Worm (Caenorhabditis elegans) whole organism, young adult: ENCODE data around the gene C56C10.9.
A peak's percentile ranks its signal among the peaks of the same experiment; 100 is the strongest.

Experiments used
- B0019.2 ChIP-seq: fragments of 200-800 bp; sonication (Bioruptor generic); conservative IDR thresholded peaks from 2 replicates; pipeline ENCODE4 v1.3.6; 2022; ENCODE audit warnings: missing genetic modification reagents, missing genetic modification characterization, missing compliant biosample characterization
- B0336.3 ChIP-seq: fragments of 200-800 bp; sonication (Bioruptor generic); IDR thresholded peaks from 2 replicates; pipeline ENCODE4 v1.3.6; 2022; ENCODE audit warnings: missing genetic modification characterization, missing compliant biosample characterization
- C17E4.6 ChIP-seq: fragments of 200-800 bp; sonication (Bioruptor generic); IDR thresholded peaks from 2 replicates; pipeline ENCODE4 v1.3.6; 2022; ENCODE audit warnings: missing genetic modification reagents, missing genetic modification characterization, missing compliant biosample characterization
- T07F8.4 ChIP-seq: sonication (generic microtip); optimal IDR thresholded peaks from 2 replicates; lab custom pipeline; 2016; ENCODE audit warnings: mild to moderate bottlenecking, missing genetic modification characterization, moderate library complexity, missing compliant biosample characterization
- Y67H2A.10 ChIP-seq: fragments of 200-800 bp; sonication (Bioruptor generic); conservative IDR thresholded peaks from 2 replicates; pipeline ENCODE4 v1.3.6; 2022; ENCODE audit warnings: missing genetic modification reagents, missing genetic modification characterization, missing compliant biosample characterization
- Y95B8A.8 ChIP-seq: fragments of 200-800 bp; sonication (Bioruptor generic); IDR thresholded peaks from 2 replicates; pipeline ENCODE4 v1.3.6; 2022; ENCODE audit warnings: missing genetic modification reagents, missing genetic modification characterization, missing compliant biosample characterization
- attf-5 ChIP-seq: fragments of 200-800 bp; sonication (Bioruptor generic); optimal IDR thresholded peaks from 2 replicates; lab custom pipeline; 2018; ENCODE audit warnings: mild to moderate bottlenecking, missing genetic modification characterization, missing compliant biosample characterization
- attf-6 ChIP-seq: fragments of 200-800 bp; sonication (Bioruptor generic); IDR thresholded peaks from 2 replicates; pipeline ENCODE4 v1.3.6; 2022; ENCODE audit warnings: missing genetic modification reagents, missing genetic modification characterization, missing compliant biosample characterization
- bed-1 ChIP-seq: fragments of 200-800 bp; sonication (Bioruptor generic); IDR thresholded peaks from 2 replicates; pipeline ENCODE4 v1.3.6; 2022; ENCODE audit warnings: missing genetic modification reagents, missing genetic modification characterization, missing compliant biosample characterization
- cebp-1 ChIP-seq, 2 experiments: fragments of 200-800 bp in 1 of 2; sonication (Bioruptor generic) in 1 of 2; sonication (generic microtip) in 1 of 2; IDR thresholded peaks in 1 of 2; optimal IDR thresholded peaks in 1 of 2; 2 replicates each; pipeline versions ENCODE4 v1.3.6 to Lab custom; 2017 to 2022; ENCODE audit warnings: missing compliant biosample characterization in 2 of 2, missing genetic modification characterization in 2 of 2, mild to moderate bottlenecking in 1 of 2, missing genetic modification reagents in 1 of 2, moderate library complexity in 1 of 2
- ceh-100 ChIP-seq: fragments of 200-800 bp; sonication (Bioruptor generic); IDR thresholded peaks from 2 replicates; pipeline ENCODE4 v1.3.6; 2022; ENCODE audit warnings: missing genetic modification reagents, missing genetic modification characterization, missing compliant biosample characterization
- ceh-27 ChIP-seq: fragments of 200-800 bp; sonication (Bioruptor generic); optimal IDR thresholded peaks from 2 replicates; lab custom pipeline; 2018; ENCODE audit warnings: mild to moderate bottlenecking, missing genetic modification characterization, moderate library complexity, missing compliant biosample characterization
- ceh-58 ChIP-seq: fragments of 200-800 bp; sonication (Bioruptor generic); IDR thresholded peaks from 2 replicates; pipeline ENCODE4 v1.3.6; 2022; ENCODE audit warnings: missing genetic modification characterization, missing compliant biosample characterization
- efl-1 ChIP-seq: fragments of 150-350 bp; optimal IDR thresholded peaks from 2 replicates; lab custom pipeline; 2014; ENCODE audit warnings: missing biosample characterization, missing genetic modification reagents, missing genetic modification characterization
- ets-4 ChIP-seq: fragments of 200-800 bp; sonication (Bioruptor generic); optimal IDR thresholded peaks from 2 replicates; lab custom pipeline; 2018; ENCODE audit warnings: mild to moderate bottlenecking, missing genetic modification characterization, missing compliant biosample characterization
- fkh-3 ChIP-seq: sonication (generic microtip); optimal IDR thresholded peaks from 2 replicates; lab custom pipeline; 2016; ENCODE audit warnings: mild to moderate bottlenecking, missing genetic modification characterization, missing compliant biosample characterization
- let-607 ChIP-seq, 2 experiments: fragments of 200-800 bp in 1 of 2; sonication (Bioruptor generic) in 1 of 2; sonication (generic microtip) in 1 of 2; optimal IDR thresholded peaks; 2 replicates each; lab custom pipeline; 2016 to 2018; ENCODE audit warnings: mild to moderate bottlenecking in 2 of 2, missing compliant biosample characterization in 2 of 2, missing genetic modification characterization in 2 of 2, moderate library complexity in 2 of 2, missing genotype in 1 of 2
- lin-40 ChIP-seq: sonication (generic microtip); optimal IDR thresholded peaks from 2 replicates; lab custom pipeline; 2016; ENCODE audit warnings: missing genetic modification characterization, mild to moderate bottlenecking, missing compliant biosample characterization, missing genotype, missing genetic modification reagents
- lin-54 ChIP-seq: fragments of 200-800 bp; sonication (Bioruptor generic); optimal IDR thresholded peaks from 2 replicates; lab custom pipeline; 2018; ENCODE audit warnings: mild to moderate bottlenecking, missing genetic modification characterization, missing compliant biosample characterization
- lir-1 ChIP-seq: fragments of 200-800 bp; sonication (Bioruptor generic); conservative IDR thresholded peaks from 2 replicates; pipeline ENCODE4 v1.3.6; 2022; ENCODE audit warnings: missing genetic modification reagents, missing genetic modification characterization, missing compliant biosample characterization
- lsy-27 ChIP-seq: sonication (generic microtip); optimal IDR thresholded peaks from 2 replicates; lab custom pipeline; 2017; ENCODE audit warnings: missing genetic modification characterization, mild to moderate bottlenecking, missing compliant biosample characterization, antibody characterized with exemption, missing genotype, borderline replicate concordance; ENCODE audit not compliant: insufficient read depth
- madf-10 ChIP-seq: sonication (generic microtip); optimal IDR thresholded peaks from 2 replicates; lab custom pipeline; 2016; ENCODE audit warnings: mild to moderate bottlenecking, missing genetic modification characterization, missing compliant biosample characterization
- madf-8 ChIP-seq: fragments of 200-800 bp; sonication (Bioruptor generic); conservative IDR thresholded peaks from 2 replicates; pipeline ENCODE4 v1.3.6; 2022; ENCODE audit warnings: missing genetic modification reagents, missing genetic modification characterization, missing compliant biosample characterization
- mel-28 ChIP-seq: sonication (generic microtip); optimal IDR thresholded peaks from 2 replicates; lab custom pipeline; 2016; ENCODE audit warnings: borderline replicate concordance, mild to moderate bottlenecking, missing genetic modification characterization, missing compliant biosample characterization
- mxl-1 ChIP-seq: sonication (generic microtip); optimal IDR thresholded peaks from 2 replicates; lab custom pipeline; 2016; ENCODE audit warnings: missing genetic modification characterization, missing compliant biosample characterization
- nfya-1 ChIP-seq: sonication (generic microtip); optimal IDR thresholded peaks from 2 replicates; lab custom pipeline; 2017; ENCODE audit warnings: antibody characterized with exemption, missing compliant biosample characterization, missing genetic modification characterization, borderline replicate concordance; ENCODE audit not compliant: insufficient read depth
- nfyb-1 ChIP-seq: fragments of 200-800 bp; sonication (Bioruptor generic); IDR thresholded peaks from 2 replicates; pipeline ENCODE4 v1.3.6; 2022; ENCODE audit warnings: missing genetic modification reagents, missing genetic modification characterization, missing compliant biosample characterization
- nhr-27 ChIP-seq: fragments of 200-800 bp; sonication (Bioruptor generic); optimal IDR thresholded peaks from 2 replicates; lab custom pipeline; 2018; ENCODE audit warnings: mild to moderate bottlenecking, missing genetic modification characterization, moderate library complexity, missing compliant biosample characterization
- rpc-1 ChIP-seq, 2 experiments: fragments of 150-350 bp in 1 of 2; sonication (generic microtip) in 1 of 2; optimal IDR thresholded peaks; 2 replicates each; lab custom pipeline; 2014 to 2018; ENCODE audit warnings: missing biosample characterization in 1 of 2, missing genetic modification characterization in 1 of 2, missing genetic modification reagents in 1 of 2, missing genotype in 1 of 2
- zfh-2 ChIP-seq: fragments of 200-800 bp; sonication (Bioruptor generic); conservative IDR thresholded peaks from 2 replicates; pipeline ENCODE4 v1.3.6; 2022; ENCODE audit warnings: missing genetic modification reagents, missing genetic modification characterization, missing compliant biosample characterization
- ztf-3 ChIP-seq: fragments of 200-800 bp; sonication (Bioruptor generic); optimal IDR thresholded peaks from 2 replicates; lab custom pipeline; 2018; ENCODE audit warnings: mild to moderate bottlenecking, missing genetic modification characterization, missing compliant biosample characterization
- ztf-6 ChIP-seq: fragments of 200-800 bp; sonication (Bioruptor generic); IDR thresholded peaks from 2 replicates; pipeline ENCODE4 v1.3.6; 2022; ENCODE audit warnings: missing genetic modification reagents, missing genetic modification characterization, missing compliant biosample characterization

Gene C56C10.9

ce11 chrII:6558887-6559286 is 33.3 kb downstream of the C56C10.9 start (continued):
- TF ChIP-seq nfyb-1 (GFP tag; lab: Robert Waterston, UW): peak; percentile 73
- TF ChIP-seq C17E4.6: 0 out of 2 replicates have a peak, but pooled peaks have one; percentile 7
- TF ChIP-seq madf-10 (tag; lab: Kevin White, UChicago): no peak
- 0 out of 2 replicates have a peak, but pooled peaks have one; percentile 29 for TF ChIP-seq cebp-1 (GFP tag; IDR thresholded peaks at IDR 0.05; lab: Robert Waterston, UW)
- peak; percentile 59 for TF ChIP-seq cebp-1 (tag; optimal IDR thresholded peaks at IDR 0.05; lab: Kevin White, UChicago)
- TF ChIP-seq ceh-58: no peak
- TF ChIP-seq ceh-100 (GFP tag; lab: Robert Waterston, UW): no peak
- no peak for TF ChIP-seq lsy-27 (tag; lab: Kevin White, UChicago)
- TF ChIP-seq efl-1 (GFP tag; lab: Kevin White, UChicago): no peak
- TF ChIP-seq T07F8.4 (tag; lab: Kevin White, UChicago): no peak
- TF ChIP-seq ets-4 (GFP tag; lab: Kevin White, UChicago): no peak
- no peak for TF ChIP-seq ceh-27 (GFP tag; lab: Kevin White, UChicago)
- TF ChIP-seq madf-8 (GFP tag; lab: Robert Waterston, UW): no peak
- no peak for TF ChIP-seq B0336.3
- TF ChIP-seq lir-1 (GFP tag; lab: Robert Waterston, UW): peak; percentile 34; the same call in 1 of the 2 replicates
- TF ChIP-seq, all 124 proteins: peak for 17

ce11 chrII:6554677-6555076 is 37.5 kb downstream of the C56C10.9 start, which contains the start of gene wrn-1:
TSS of gene wrn-1 (plus strand) at chrII:6554977.
- no peak for TF ChIP-seq ztf-3 (GFP tag; lab: Kevin White, UChicago)
- no peak for TF ChIP-seq mel-28 (tag; lab: Kevin White, UChicago)
- no peak for TF ChIP-seq Y95B8A.8 (GFP tag; lab: Robert Waterston, UW)
- TF ChIP-seq attf-5 (GFP tag; lab: Kevin White, UChicago): no peak
- no peak for TF ChIP-seq bed-1 (GFP tag; lab: Robert Waterston, UW)
- TF ChIP-seq ztf-6 (GFP tag; lab: Robert Waterston, UW): no peak
- TF ChIP-seq attf-6: no peak
- no peak for TF ChIP-seq lin-54 (GFP tag; lab: Kevin White, UChicago)
- no peak for TF ChIP-seq nhr-27 (tag; lab: Kevin White, UChicago)
- TF ChIP-seq B0019.2 (GFP tag; lab: Robert Waterston, UW): no peak
- TF ChIP-seq let-607 (tag; optimal IDR thresholded peaks at IDR 0.05; lab: Kevin White, UChicago): no peak
- TF ChIP-seq fkh-3 (tag; lab: Kevin White, UChicago): no peak
- no peak for TF ChIP-seq mxl-1 (tag; lab: Kevin White, UChicago)
- TF ChIP-seq Y67H2A.10: no peak
- TF ChIP-seq madf-8 (GFP tag; lab: Robert Waterston, UW): no peak
- TF ChIP-seq lin-40: no peak
- no peak for TF ChIP-seq cebp-1 (GFP tag; IDR thresholded peaks at IDR 0.05; lab: Robert Waterston, UW)
- TF ChIP-seq cebp-1 (tag; optimal IDR thresholded peaks at IDR 0.05; lab: Kevin White, UChicago): no peak
- no peak for TF ChIP-seq nfya-1 (tag; lab: Kevin White, UChicago)
- TF ChIP-seq lir-1 (GFP tag; lab: Robert Waterston, UW): no peak
- no peak for TF ChIP-seq nfyb-1 (GFP tag; lab: Robert Waterston, UW)

- TF ChIP-seq rpc-1 (optimal IDR thresholded peaks at IDR 0.05; lab: Kevin White, UChicago) (no peak), rpc-1 (tag; optimal IDR thresholded peaks at IDR 0.05; lab: Kevin White, UChicago) (no peak), zfh-2 (GFP tag; lab: Robert Waterston, UW) (no peak), mel-28 (tag; lab: Kevin White, UChicago) (no peak)
Measured at ce11 chrII:6544842-6545410, 47.2 kb downstream of the C56C10.9 start, which contains the start of gene lron-15. TSS of gene lron-15 (minus strand) at chrII:6544892.
